Worm (Caenorhabditis elegans) whole organism, mixed stage, embryonic: ENCODE results near the gene emb-8.

Experiments used
- M03D4.4 ChIP-seq: sonication (generic microtip); optimal IDR thresholded peaks from 2 replicates; lab custom pipeline; 2017; ENCODE audit warnings: mild to moderate bottlenecking, missing genetic modification characterization, missing compliant biosample characterization
- blmp-1 ChIP-seq: fragments of 150-350 bp; optimal IDR thresholded peaks from 2 replicates; lab custom pipeline; 2014; ENCODE audit warnings: missing biosample characterization, missing genetic modification characterization
- ceh-39 ChIP-seq: fragments of 150-350 bp; optimal IDR thresholded peaks from 2 replicates; lab custom pipeline; 2014; ENCODE audit warnings: missing biosample characterization, missing genetic modification characterization
- ceh-43 ChIP-seq: fragments of 200-800 bp; sonication (Bioruptor generic); optimal IDR thresholded peaks from 2 replicates; lab custom pipeline; 2018; ENCODE audit warnings: mild to moderate bottlenecking, missing genetic modification characterization, moderate library complexity, missing compliant biosample characterization
- ceh-83 ChIP-seq: fragments of 200-800 bp; sonication (Bioruptor generic); optimal IDR thresholded peaks from 2 replicates; lab custom pipeline; 2018; ENCODE audit warnings: mild to moderate bottlenecking, missing genetic modification characterization, missing compliant biosample characterization
- ces-1 ChIP-seq: fragments of 150-350 bp; optimal IDR thresholded peaks from 2 replicates; lab custom pipeline; 2014; ENCODE audit warnings: missing biosample characterization, missing genetic modification reagents, missing genetic modification characterization
- drap-1 ChIP-seq: fragments of 200-800 bp; sonication (Bioruptor generic); optimal IDR thresholded peaks from 3 replicates; lab custom pipeline; 2018; ENCODE audit warnings: mild to moderate bottlenecking, missing genetic modification characterization, missing compliant biosample characterization
- elt-3 ChIP-seq: fragments of 150-350 bp; optimal IDR thresholded peaks from 2 replicates; lab custom pipeline; 2014; ENCODE audit warnings: missing biosample characterization, missing genetic modification characterization
- flh-1 ChIP-seq: fragments of 200-800 bp; sonication (Bioruptor generic); optimal IDR thresholded peaks from 2 replicates; lab custom pipeline; 2018; ENCODE audit warnings: mild to moderate bottlenecking, missing genetic modification characterization, moderate library complexity, missing compliant biosample characterization
- ham-2 ChIP-seq: fragments of 200-800 bp; sonication (Bioruptor generic); optimal IDR thresholded peaks from 2 replicates; lab custom pipeline; 2018; ENCODE audit warnings: mild to moderate bottlenecking, missing genetic modification characterization, missing compliant biosample characterization
- lin-13 ChIP-seq: fragments of 150-350 bp; optimal IDR thresholded peaks from 2 replicates; lab custom pipeline; 2014; ENCODE audit warnings: missing biosample characterization, missing genetic modification characterization
- lin-32 ChIP-seq: fragments of 200-800 bp; sonication (Bioruptor generic); optimal IDR thresholded peaks from 2 replicates; lab custom pipeline; 2018; ENCODE audit warnings: mild to moderate bottlenecking, missing genetic modification characterization, missing compliant biosample characterization
- lsy-2 ChIP-seq: fragments of 150-350 bp; optimal IDR thresholded peaks from 2 replicates; lab custom pipeline; 2014; ENCODE audit warnings: missing biosample characterization, missing genetic modification characterization
- mab-5 ChIP-seq: fragments of 150-350 bp; optimal IDR thresholded peaks from 2 replicates; lab custom pipeline; 2014; ENCODE audit warnings: missing biosample characterization, missing genetic modification characterization
- mep-1 ChIP-seq: fragments of 150-350 bp; optimal IDR thresholded peaks from 2 replicates; lab custom pipeline; 2017; ENCODE audit warnings: missing biosample characterization, missing genetic modification reagents, missing genetic modification characterization, inconsistent platforms
- nhr-12 ChIP-seq: fragments of 150-350 bp; optimal IDR thresholded peaks from 2 replicates; lab custom pipeline; 2014; ENCODE audit warnings: missing biosample characterization, missing genetic modification characterization
- nhr-2 ChIP-seq: fragments of 150-350 bp; optimal IDR thresholded peaks from 2 replicates; lab custom pipeline; 2014; ENCODE audit warnings: missing biosample characterization, missing genetic modification characterization
- nhr-237 ChIP-seq: fragments of 150-350 bp; optimal IDR thresholded peaks from 2 replicates; lab custom pipeline; 2014; ENCODE audit warnings: missing biosample characterization, missing genetic modification characterization
- nhr-28 ChIP-seq: fragments of 150-350 bp; optimal IDR thresholded peaks from 2 replicates; lab custom pipeline; 2014; ENCODE audit warnings: missing biosample characterization, missing genetic modification characterization
- nhr-76 ChIP-seq: sonication (generic microtip); optimal IDR thresholded peaks from 2 replicates; lab custom pipeline; 2017; ENCODE audit warnings: missing biosample characterization, missing genetic modification characterization
- pha-4 ChIP-seq: fragments of 150-350 bp; optimal IDR thresholded peaks from 2 replicates; lab custom pipeline; 2018; ENCODE audit warnings: missing biosample characterization, missing genetic modification reagents, missing genetic modification characterization
- sem-2 ChIP-seq: fragments of 200-800 bp; sonication (Bioruptor generic); optimal IDR thresholded peaks from 2 replicates; lab custom pipeline; 2018; ENCODE audit warnings: mild to moderate bottlenecking, missing genetic modification characterization, missing compliant biosample characterization
- snpc-4 ChIP-seq: fragments of 150-350 bp; optimal IDR thresholded peaks from 2 replicates; lab custom pipeline; 2014; ENCODE audit warnings: missing biosample characterization, missing genetic modification characterization
- tbx-8 ChIP-seq: fragments of 200-800 bp; sonication (Bioruptor generic); optimal IDR thresholded peaks from 2 replicates; lab custom pipeline; 2018; ENCODE audit warnings: mild to moderate bottlenecking, missing genetic modification characterization, moderate library complexity, missing compliant biosample characterization
- unc-120 ChIP-seq: sonication (generic microtip); optimal IDR thresholded peaks from 2 replicates; lab custom pipeline; 2017; ENCODE audit warnings: missing genetic modification characterization, missing compliant biosample characterization; ENCODE audit not compliant: poor library complexity, severe bottlenecking
- unc-62 ChIP-seq: fragments of 150-350 bp; optimal IDR thresholded peaks from 2 replicates; lab custom pipeline; 2014; ENCODE audit warnings: missing biosample characterization, missing genetic modification reagents, missing genetic modification characterization
- zip-8 ChIP-seq: fragments of 150-350 bp; optimal IDR thresholded peaks from 2 replicates; lab custom pipeline; 2014; ENCODE audit warnings: missing biosample characterization, missing genetic modification characterization
- ztf-11 ChIP-seq: fragments of 150-350 bp; optimal IDR thresholded peaks from 2 replicates; lab custom pipeline; 2014; ENCODE audit warnings: missing biosample characterization, missing genetic modification characterization

Gene emb-8

DNA sequence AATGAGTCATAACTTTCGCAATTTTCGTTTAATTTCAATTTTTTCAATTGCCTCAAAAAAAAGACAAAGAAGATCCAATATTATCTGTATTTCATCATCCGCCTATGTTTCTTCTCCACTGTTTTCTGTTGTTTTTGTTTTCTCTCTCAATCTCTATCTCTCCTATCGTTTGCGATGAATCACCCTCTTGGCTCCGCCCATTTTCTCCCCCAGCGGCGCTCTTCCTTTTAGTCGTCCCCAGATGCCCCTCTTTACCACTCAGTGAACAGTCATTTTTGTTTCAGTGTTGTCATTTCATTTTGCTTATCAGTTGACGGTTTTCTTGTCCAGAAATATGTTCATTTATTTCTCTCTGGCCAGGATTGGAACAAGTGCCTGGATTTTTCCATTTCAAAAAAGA lies 25.4 kb upstream of the emb-8 start:
- TF ChIP-seq elt-3 (tag; lab: Kevin White, UChicago) (no peak), tbx-8 (GFP tag; lab: Kevin White, UChicago) (no peak), ceh-43 (no peak), drap-1 (GFP tag; lab: Kevin White, UChicago) (no peak)

- TF ChIP-seq pha-4 (tag; lab: Kevin White, UChicago) (peak; percentile 8), nhr-2 (tag; lab: Kevin White, UChicago) (no peak)
- TF ChIP-seq, all 35 proteins: peak for 1
Measured at ce11 chrIII:5222777-5223176, 23.3 kb upstream of the emb-8 start.

DNA sequence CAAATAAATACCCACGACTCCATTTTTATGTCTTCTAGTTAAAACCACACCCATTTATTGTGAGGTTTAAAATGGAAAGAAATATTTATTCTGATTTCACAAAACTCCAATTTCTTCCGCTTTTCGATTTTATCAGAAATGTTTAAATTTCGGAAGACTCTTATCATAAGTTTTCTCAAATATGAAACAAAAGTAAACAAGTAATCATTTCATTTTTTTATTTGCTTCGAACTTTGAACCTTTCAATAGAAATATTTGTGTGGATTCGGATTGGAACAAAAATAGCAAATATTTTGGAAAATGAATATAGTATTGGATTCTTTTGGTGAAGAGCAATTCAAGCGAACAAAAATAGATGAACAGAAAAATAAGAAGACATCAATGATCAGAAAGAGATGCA lies 22.3 kb upstream of the emb-8 start:
- no peak for TF ChIP-seq zip-8 (tag; lab: Kevin White, UChicago)

- TF ChIP-seq ces-1 (GFP tag; lab: Kevin White, UChicago) = no peak
- no peak for TF ChIP-seq zip-8 (tag; lab: Kevin White, UChicago)
- no peak for TF ChIP-seq nhr-12 (tag; lab: Kevin White, UChicago)
- TF ChIP-seq unc-120 (tag; lab: Kevin White, UChicago) = no peak
Measured at ce11 chrIII:5218687-5219086, 19.2 kb upstream of the emb-8 start, which contains the start of gene ZC155.2. ZC155.2 (plus strand) TSS chrIII:5218987.

- TF ChIP-seq pha-4 (tag; lab: Kevin White, UChicago) = no peak
- no peak for TF ChIP-seq blmp-1 (tag; lab: Kevin White, UChicago)
- TF ChIP-seq snpc-4 = no peak
- TF ChIP-seq ceh-39 (tag; lab: Kevin White, UChicago) = no peak
- TF ChIP-seq, all 35 proteins: peak for 0
Measured at ce11 chrIII:5217511-5217910, 18.0 kb upstream of the emb-8 start, which contains the start of gene cutl-19. cutl-19 (minus strand) TSS chrIII:5217611.

DNA sequence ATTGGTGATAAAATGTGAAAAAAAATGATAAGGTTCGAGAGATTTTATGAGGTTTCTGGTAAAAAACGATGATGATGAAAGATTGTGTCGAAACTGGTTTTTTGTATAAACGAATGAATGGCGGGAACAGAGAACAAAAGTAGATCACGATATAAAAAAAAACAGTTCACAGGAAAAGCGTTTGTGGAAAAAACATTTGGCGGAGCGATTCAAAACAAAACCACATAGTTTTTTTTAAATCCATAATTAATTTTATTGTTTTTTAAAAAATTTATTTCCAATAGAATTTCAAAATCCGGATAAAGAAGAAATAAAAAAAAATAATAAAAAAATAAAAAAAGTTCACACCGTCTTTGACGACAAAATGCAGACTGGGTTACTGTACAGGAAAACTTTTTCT lies 15.9 kb upstream of the emb-8 start, which contains the start of gene ZC155.4:
Gene ZC155.4, minus strand, starts transcription at position 101 of the 400 bp plus-strand sequence.
- TF ChIP-seq sem-2 (GFP tag; lab: Kevin White, UChicago) = no peak
- TF ChIP-seq blmp-1 (tag; lab: Kevin White, UChicago) = no peak
- TF ChIP-seq lin-32 (GFP tag; lab: Kevin White, UChicago) = no peak
- no peak for TF ChIP-seq drap-1 (GFP tag; lab: Kevin White, UChicago)
- no peak for TF ChIP-seq flh-1 (GFP tag; lab: Kevin White, UChicago)
- TF ChIP-seq unc-120 (tag; lab: Kevin White, UChicago) = no peak
- TF ChIP-seq M03D4.4 (tag; lab: Kevin White, UChicago) = no peak
- no peak for TF ChIP-seq mab-5 (tag; lab: Kevin White, UChicago)
- TF ChIP-seq ceh-43 = no peak
- TF ChIP-seq ham-2 (GFP tag; lab: Kevin White, UChicago) = no peak
- TF ChIP-seq unc-62 = no peak
- TF ChIP-seq tbx-8 (GFP tag; lab: Kevin White, UChicago) = no peak

ce11 chrIII:5214162-5214561 lies 14.7 kb upstream of the emb-8 start:
- TF ChIP-seq snpc-4 (no peak), lsy-2 (tag; lab: Kevin White, UChicago) (no peak), lin-13 (tag; lab: Kevin White, UChicago) (no peak), tbx-8 (GFP tag; lab: Kevin White, UChicago) (no peak), drap-1 (GFP tag; lab: Kevin White, UChicago) (no peak), nhr-28 (no peak), mep-1 (tag; lab: Kevin White, UChicago) (no peak), ztf-11 (tag; lab: Kevin White, UChicago) (no peak), nhr-76 (tag; lab: Kevin White, UChicago) (no peak), pha-4 (tag; lab: Kevin White, UChicago) (no peak), ceh-83 (GFP tag; lab: Kevin White, UChicago) (no peak), nhr-237 (tag; lab: Kevin White, UChicago) (no peak), mab-5 (tag; lab: Kevin White, UChicago) (no peak)
